Worm (Caenorhabditis elegans) whole organism, late embryonic: ENCODE data around the gene col-144.

Experiments
- ahr-1 ChIP-seq: sonication (generic microtip); optimal IDR thresholded peaks from 2 replicates; lab custom pipeline; 2016; ENCODE audit warnings: missing genetic modification characterization, missing compliant biosample characterization
- fax-1 ChIP-seq: sonication (generic microtip); optimal IDR thresholded peaks from 2 replicates; lab custom pipeline; 2016; ENCODE audit warnings: missing genotype, missing genetic modification characterization, missing compliant biosample characterization
- fkh-10 ChIP-seq: fragments of 150-350 bp; optimal IDR thresholded peaks from 2 replicates; lab custom pipeline; 2014; ENCODE audit warnings: missing biosample characterization, missing genetic modification reagents, missing genetic modification characterization
- hlh-6 ChIP-seq: sonication (generic microtip); optimal IDR thresholded peaks from 2 replicates; lab custom pipeline; 2016; ENCODE audit warnings: missing genotype, missing genetic modification characterization, missing compliant biosample characterization
- nhr-11 ChIP-seq: fragments of 150-350 bp; optimal IDR thresholded peaks from 2 replicates; lab custom pipeline; 2014; ENCODE audit warnings: missing biosample characterization, missing genetic modification characterization

ce11 chrV:9146849-9147557 is 13.4 kb downstream of the col-144 start, which contains the start of gene spl-2:
- no peak for TF ChIP-seq nhr-11 (tag; lab: Kevin White, UChicago)
- TF ChIP-seq hlh-6 (tag; lab: Kevin White, UChicago) = no peak
- no peak for TF ChIP-seq ahr-1 (tag; lab: Kevin White, UChicago)
- no peak for TF ChIP-seq fkh-10
- TF ChIP-seq fax-1 (tag; lab: Kevin White, UChicago) = no peak
